Worm (Caenorhabditis elegans) whole organism, L3 larva: ENCODE data around the gene T01G6.1.
A peak's percentile ranks its signal among the peaks of the same experiment; 100 is the strongest.

ENCODE experiments used
- R02D3.7 ChIP-seq: fragments of 150-350 bp; optimal IDR thresholded peaks from 2 replicates; lab custom pipeline; 2014; ENCODE audit warnings: missing biosample characterization, missing genetic modification characterization
- ZK546.5 ChIP-seq: sonication (generic microtip); optimal IDR thresholded peaks from 2 replicates; lab custom pipeline; 2017; ENCODE audit warnings: missing biosample characterization, missing genetic modification characterization
- ama-1 ChIP-seq: fragments of 150-350 bp; optimal IDR thresholded peaks from 2 replicates; lab custom pipeline; 2018
- ceh-16 ChIP-seq: sonication (generic microtip); optimal IDR thresholded peaks from 2 replicates; lab custom pipeline; 2017; ENCODE audit warnings: missing biosample characterization, missing genetic modification characterization
- ceh-28 ChIP-seq: fragments of 150-350 bp; optimal IDR thresholded peaks from 2 replicates; lab custom pipeline; 2014; ENCODE audit warnings: missing biosample characterization, missing genetic modification reagents, missing genetic modification characterization
- ceh-82 ChIP-seq: fragments of 150-350 bp; optimal IDR thresholded peaks from 2 replicates; lab custom pipeline; 2014; ENCODE audit warnings: missing biosample characterization, missing genetic modification characterization
- ceh-9 ChIP-seq: sonication (generic microtip); optimal IDR thresholded peaks from 2 replicates; lab custom pipeline; 2018; ENCODE audit warnings: missing biosample characterization, missing genetic modification characterization
- daf-12 ChIP-seq: fragments of 150-350 bp; optimal IDR thresholded peaks from 2 replicates; lab custom pipeline; 2014; ENCODE audit warnings: missing biosample characterization, missing genetic modification reagents, missing genetic modification characterization
- egl-27 ChIP-seq: sonication (generic microtip); optimal IDR thresholded peaks from 4 replicates; lab custom pipeline; 2017; ENCODE audit warnings: missing biosample characterization, missing genetic modification reagents, missing genetic modification characterization
- egl-5 ChIP-seq: fragments of 150-350 bp; optimal IDR thresholded peaks from 2 replicates; lab custom pipeline; 2017; ENCODE audit warnings: missing biosample characterization, missing genetic modification reagents, missing genetic modification characterization, inconsistent platforms
- elt-2 ChIP-seq: sonication (generic microtip); optimal IDR thresholded peaks from 2 replicates; lab custom pipeline; 2016; ENCODE audit warnings: missing genetic modification reagents, mild to moderate bottlenecking, missing genetic modification characterization, missing compliant biosample characterization
- elt-3 ChIP-seq, 3 experiments: fragments of 150-350 bp in 1 of 3; sonication (generic microtip) in 2 of 3; optimal IDR thresholded peaks; 2 replicates in 2 of 3; 4 replicates in 1 of 3; lab custom pipeline; 2014 to 2017; ENCODE audit warnings: missing biosample characterization in 3 of 3, missing genetic modification characterization in 3 of 3
- fkh-2 ChIP-seq: fragments of 150-350 bp; optimal IDR thresholded peaks from 2 replicates; lab custom pipeline; 2014; ENCODE audit warnings: missing biosample characterization, missing genetic modification reagents, missing genetic modification characterization
- fos-1 ChIP-seq: fragments of 150-350 bp; optimal IDR thresholded peaks from 2 replicates; lab custom pipeline; 2014; ENCODE audit warnings: missing biosample characterization, missing genetic modification characterization
- hmg-11 ChIP-seq: sonication (generic microtip); optimal IDR thresholded peaks from 2 replicates; lab custom pipeline; 2016; ENCODE audit warnings: missing genetic modification characterization, missing compliant biosample characterization
- jun-1 ChIP-seq: fragments of 150-350 bp; optimal IDR thresholded peaks from 2 replicates; lab custom pipeline; 2014; ENCODE audit warnings: missing biosample characterization, missing genetic modification reagents, missing genetic modification characterization
- lin-15B ChIP-seq: fragments of 150-350 bp; optimal IDR thresholded peaks from 2 replicates; lab custom pipeline; 2014; ENCODE audit warnings: missing biosample characterization, missing genetic modification characterization
- mdl-1 ChIP-seq: fragments of 150-350 bp; optimal IDR thresholded peaks from 2 replicates; lab custom pipeline; 2014; ENCODE audit warnings: missing biosample characterization, missing genetic modification characterization
- mml-1 ChIP-seq: fragments of 150-350 bp; sonication (generic microtip); optimal IDR thresholded peaks from 3 replicates; lab custom pipeline; 2014; ENCODE audit warnings: missing biosample characterization, missing genetic modification characterization
- nhr-11 ChIP-seq: fragments of 150-350 bp; optimal IDR thresholded peaks from 2 replicates; lab custom pipeline; 2014; ENCODE audit warnings: missing biosample characterization, missing genetic modification characterization
- nhr-12 ChIP-seq: fragments of 150-350 bp; optimal IDR thresholded peaks from 2 replicates; lab custom pipeline; 2014; ENCODE audit warnings: missing biosample characterization, missing genetic modification characterization
- nhr-23 ChIP-seq: fragments of 150-350 bp; optimal IDR thresholded peaks from 2 replicates; lab custom pipeline; 2014; ENCODE audit warnings: missing biosample characterization, missing genetic modification reagents, missing genetic modification characterization
- nhr-237 ChIP-seq: fragments of 150-350 bp; optimal IDR thresholded peaks from 2 replicates; lab custom pipeline; 2014; ENCODE audit warnings: missing biosample characterization, missing genetic modification characterization
- nhr-25 ChIP-seq: sonication (generic microtip); optimal IDR thresholded peaks from 2 replicates; lab custom pipeline; 2017; ENCODE audit warnings: missing biosample characterization, missing genetic modification characterization
- nhr-43 ChIP-seq: sonication (generic microtip); optimal IDR thresholded peaks from 2 replicates; lab custom pipeline; 2016; ENCODE audit warnings: mild to moderate bottlenecking, missing genetic modification characterization, missing compliant biosample characterization; ENCODE audit not compliant: poor library complexity, severe bottlenecking
- nhr-67 ChIP-seq: fragments of 150-350 bp; optimal IDR thresholded peaks from 2 replicates; lab custom pipeline; 2014; ENCODE audit warnings: missing biosample characterization, missing genetic modification characterization
- nhr-77 ChIP-seq: fragments of 150-350 bp; optimal IDR thresholded peaks from 2 replicates; lab custom pipeline; 2014; ENCODE audit warnings: missing biosample characterization, missing genetic modification characterization
- pha-4 ChIP-seq: fragments of 150-350 bp; optimal IDR thresholded peaks from 2 replicates; lab custom pipeline; 2014; ENCODE audit warnings: missing biosample characterization, missing genetic modification reagents, missing genetic modification characterization
- pqm-1 ChIP-seq: fragments of 150-350 bp; optimal IDR thresholded peaks from 2 replicates; lab custom pipeline; 2017; ENCODE audit warnings: missing biosample characterization, missing genetic modification characterization, inconsistent platforms
- sea-2 ChIP-seq: fragments of 150-350 bp; sonication (generic microtip); optimal IDR thresholded peaks from 4 replicates; lab custom pipeline; 2014; ENCODE audit warnings: missing biosample characterization, missing genetic modification reagents, missing genetic modification characterization
- skn-1 ChIP-seq: fragments of 150-350 bp; optimal IDR thresholded peaks from 2 replicates; lab custom pipeline; 2014; ENCODE audit warnings: missing biosample characterization, missing genetic modification characterization
- snpc-4 ChIP-seq: fragments of 150-350 bp; optimal IDR thresholded peaks from 2 replicates; lab custom pipeline; 2014; ENCODE audit warnings: missing biosample characterization, missing genetic modification characterization
- ztf-11 ChIP-seq: fragments of 150-350 bp; optimal IDR thresholded peaks from 2 replicates; lab custom pipeline; 2014; ENCODE audit warnings: missing biosample characterization, missing genetic modification characterization
- ztf-4 ChIP-seq: fragments of 150-350 bp; optimal IDR thresholded peaks from 2 replicates; lab custom pipeline; 2014; ENCODE audit warnings: missing biosample characterization, missing genetic modification characterization

T01G6.1 gene

DNA sequence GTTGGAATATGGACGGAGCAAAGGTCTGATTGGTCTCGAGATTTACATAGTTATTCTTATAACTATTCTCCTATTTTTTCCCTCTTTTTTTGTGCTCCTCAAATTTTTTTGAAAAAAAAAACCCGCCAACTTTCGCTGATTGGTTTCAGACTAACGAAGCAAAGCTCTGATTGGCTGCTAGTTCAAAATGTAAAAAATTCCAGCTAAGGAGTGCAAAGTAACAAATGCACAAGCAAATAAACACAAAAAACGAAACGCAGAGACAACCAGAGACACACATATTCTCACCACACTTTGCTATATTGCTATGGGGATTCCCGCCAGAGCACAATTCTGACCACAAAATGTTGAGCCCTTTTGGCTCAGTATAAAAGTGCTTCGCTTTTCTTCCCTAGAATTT lies at the start of gene T01G6.1:
T01G6.1 (plus strand) TSS at position 301 of the 400 bp plus-strand sequence.
- TF ChIP-seq nhr-23 (tag; lab: Kevin White, UChicago) (no peak), sea-2 (no peak), egl-27 (no peak), elt-3 (tag; optimal IDR thresholded peaks at IDR 0.05; lab: Kevin White, UChicago) (no peak), ceh-28 (tag; lab: Kevin White, UChicago) (no peak), fos-1 (tag; lab: Kevin White, UChicago) (no peak), ama-1 (no peak), ceh-9 (tag; lab: Kevin White, UChicago) (no peak), ztf-4 (tag; lab: Kevin White, UChicago) (no peak), nhr-67 (tag; lab: Kevin White, UChicago) (no peak), mdl-1 (tag; lab: Kevin White, UChicago) (no peak), nhr-77 (no peak), nhr-11 (no peak), jun-1 (tag; lab: Kevin White, UChicago) (no peak)

DNA sequence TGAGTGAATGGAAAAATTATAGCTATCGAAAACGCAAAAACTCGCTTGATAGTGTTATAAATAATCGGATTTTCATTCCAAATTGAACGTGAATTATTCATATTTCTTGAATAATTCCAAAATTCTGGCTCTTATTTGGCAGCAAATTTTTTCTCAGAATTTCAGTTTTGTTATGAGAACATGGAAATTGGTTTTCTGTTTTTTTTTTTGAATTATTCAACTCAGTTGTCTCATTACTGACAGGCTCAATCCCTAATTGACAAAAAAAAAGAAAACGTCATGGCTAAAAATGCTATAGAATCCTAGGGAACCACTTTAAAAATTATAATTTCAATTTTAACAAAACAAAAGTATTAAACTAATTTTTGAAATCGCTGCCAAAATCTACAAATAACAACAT lies 48.4 kb upstream of the T01G6.1 start, which contains the start of gene srh-35:
srh-35 (minus strand) TSS at position 101 of the 400 bp plus-strand sequence.
- TF ChIP-seq nhr-43 (tag; lab: Kevin White, UChicago) (no peak), hmg-11 (tag; lab: Kevin White, UChicago) (no peak)

- TF ChIP-seq pqm-1 = peak; percentile 47
- no peak for TF ChIP-seq fkh-2 (tag; lab: Kevin White, UChicago)
- TF ChIP-seq elt-2 = peak; percentile 57
- no peak for TF ChIP-seq nhr-12 (tag; lab: Kevin White, UChicago)
- TF ChIP-seq skn-1 (tag; lab: Kevin White, UChicago) = no peak
Measured at ce11 chrV:449685-450084, 47.8 kb upstream of the T01G6.1 start, which contains the start of gene M02H5.8. TSS of gene M02H5.8 (plus strand) at chrV:449981.

DNA sequence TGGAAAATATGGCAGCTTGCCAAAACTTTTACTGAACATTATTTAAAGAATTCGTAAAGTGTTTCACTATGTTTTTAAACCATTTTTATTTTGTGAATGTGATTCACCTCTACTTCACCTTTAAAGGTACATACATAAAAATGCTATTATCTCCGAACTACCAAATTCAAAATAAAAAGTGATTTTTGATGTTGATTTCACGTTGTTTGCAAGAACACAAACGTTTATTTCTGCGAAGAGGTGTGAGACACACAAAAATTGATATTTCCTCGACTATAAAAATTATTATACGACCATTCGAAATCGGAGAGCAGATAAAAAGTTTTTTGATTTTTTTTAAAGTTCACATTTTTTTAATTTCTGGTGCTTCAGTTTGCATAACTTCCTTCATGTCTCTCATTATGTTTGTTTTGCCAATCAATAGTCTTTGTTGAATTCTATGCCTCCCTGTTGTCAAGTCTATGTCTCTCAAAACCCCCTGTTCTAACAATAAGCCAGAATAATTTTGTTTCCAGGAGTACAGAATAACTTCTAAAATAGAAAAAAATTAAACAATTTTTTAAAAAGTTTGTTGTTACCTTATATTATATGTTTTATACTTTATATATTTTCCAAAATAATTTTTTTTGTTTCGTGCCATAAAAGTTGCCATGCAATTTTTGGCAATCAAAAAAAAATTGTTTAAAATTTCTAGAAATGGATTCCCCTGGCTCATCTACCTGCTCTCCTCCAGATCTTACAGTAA lies 46.6 kb upstream of the T01G6.1 start, which contains the start of gene nhr-123:
nhr-123 (plus strand) TSS at position 695 of the 745 bp plus-strand sequence.
- TF ChIP-seq pha-4 (tag; lab: Kevin White, UChicago) (peak; percentile 27), ceh-9 (tag; lab: Kevin White, UChicago) (no peak), elt-2 (peak; percentile 35)
- TF ChIP-seq, all 47 proteins: peak for 2

ce11 chrV:453569-453968 lies 43.9 kb upstream of the T01G6.1 start, which contains the start of gene nhr-98:
TSS of gene nhr-98 (plus strand) at chrV:453869.
- TF ChIP-seq fkh-2 (tag; lab: Kevin White, UChicago) (no peak), pha-4 (tag; lab: Kevin White, UChicago) (peak; percentile 2), ceh-82 (tag; lab: Kevin White, UChicago) (no peak)

ce11 chrV:457839-458238 lies 39.7 kb upstream of the T01G6.1 start:
- no peak for TF ChIP-seq ama-1
- TF ChIP-seq pha-4 (tag; lab: Kevin White, UChicago) = peak; percentile 45
- peak; percentile 15 for TF ChIP-seq elt-2
- TF ChIP-seq nhr-12 (tag; lab: Kevin White, UChicago) = no peak
- TF ChIP-seq egl-27 = no peak

- TF ChIP-seq ztf-4 (tag; lab: Kevin White, UChicago) (no peak), hmg-11 (tag; lab: Kevin White, UChicago) (no peak), nhr-67 (tag; lab: Kevin White, UChicago) (no peak), nhr-25 (tag; lab: Kevin White, UChicago) (no peak), lin-15B (tag; lab: Kevin White, UChicago) (no peak), nhr-77 (no peak), skn-1 (tag; lab: Kevin White, UChicago) (peak; percentile 5), sea-2 (no peak), egl-27 (no peak), ceh-16 (tag; lab: Kevin White, UChicago) (no peak), egl-5 (tag; lab: Kevin White, UChicago) (no peak), R02D3.7 (tag; lab: Kevin White, UChicago) (no peak), mml-1 (no peak), fkh-2 (tag; lab: Kevin White, UChicago) (no peak), pha-4 (tag; lab: Kevin White, UChicago) (peak; percentile 28), ZK546.5 (tag; lab: Kevin White, UChicago) (no peak), ceh-9 (tag; lab: Kevin White, UChicago) (no peak), nhr-23 (tag; lab: Kevin White, UChicago) (no peak), pqm-1 (peak; percentile 97), nhr-237 (no peak), nhr-11 (no peak), nhr-12 (tag; lab: Kevin White, UChicago) (no peak), nhr-43 (tag; lab: Kevin White, UChicago) (no peak), fos-1 (tag; lab: Kevin White, UChicago) (no peak), elt-2 (peak; percentile 91), jun-1 (tag; lab: Kevin White, UChicago) (no peak), elt-3 (tag; optimal IDR thresholded peaks at IDR 0.05; lab: Kevin White, UChicago) (no peak), snpc-4 (no peak), daf-12 (tag; lab: Kevin White, UChicago) (no peak), ztf-11 (tag; lab: Kevin White, UChicago) (no peak)
Measured at ce11 chrV:459464-459863, 38.0 kb upstream of the T01G6.1 start, which contains the start of gene nhr-203. TSS of gene nhr-203 (plus strand) at chrV:459795.
